Worm (Caenorhabditis elegans) whole organism, mixed stage, embryonic: ENCODE results near the gene mig-38.

Source experiments
- M03D4.4 ChIP-seq: sonication (generic microtip); optimal IDR thresholded peaks from 2 replicates; lab custom pipeline; 2017; ENCODE audit warnings: mild to moderate bottlenecking, missing genetic modification characterization, missing compliant biosample characterization
- bed-3 ChIP-seq: fragments of 200-800 bp; sonication (Bioruptor generic); optimal IDR thresholded peaks from 3 replicates; lab custom pipeline; 2018; ENCODE audit warnings: mild to moderate bottlenecking, missing genetic modification characterization, moderate library complexity, missing compliant biosample characterization
- blmp-1 ChIP-seq: fragments of 150-350 bp; optimal IDR thresholded peaks from 2 replicates; lab custom pipeline; 2014; ENCODE audit warnings: missing biosample characterization, missing genetic modification characterization
- ceh-39 ChIP-seq: fragments of 150-350 bp; optimal IDR thresholded peaks from 2 replicates; lab custom pipeline; 2014; ENCODE audit warnings: missing biosample characterization, missing genetic modification characterization
- ceh-43 ChIP-seq: fragments of 200-800 bp; sonication (Bioruptor generic); optimal IDR thresholded peaks from 2 replicates; lab custom pipeline; 2018; ENCODE audit warnings: mild to moderate bottlenecking, missing genetic modification characterization, moderate library complexity, missing compliant biosample characterization
- ceh-83 ChIP-seq: fragments of 200-800 bp; sonication (Bioruptor generic); optimal IDR thresholded peaks from 2 replicates; lab custom pipeline; 2018; ENCODE audit warnings: mild to moderate bottlenecking, missing genetic modification characterization, missing compliant biosample characterization
- ces-1 ChIP-seq: fragments of 150-350 bp; optimal IDR thresholded peaks from 2 replicates; lab custom pipeline; 2014; ENCODE audit warnings: missing biosample characterization, missing genetic modification reagents, missing genetic modification characterization
- cnd-1 ChIP-seq: fragments of 200-800 bp; sonication (Bioruptor generic); optimal IDR thresholded peaks from 2 replicates; lab custom pipeline; 2018; ENCODE audit warnings: mild to moderate bottlenecking, missing genetic modification characterization, missing compliant biosample characterization
- drap-1 ChIP-seq: fragments of 200-800 bp; sonication (Bioruptor generic); optimal IDR thresholded peaks from 3 replicates; lab custom pipeline; 2018; ENCODE audit warnings: mild to moderate bottlenecking, missing genetic modification characterization, missing compliant biosample characterization
- elt-1 ChIP-seq: sonication (generic microtip); optimal IDR thresholded peaks from 2 replicates; lab custom pipeline; 2017; ENCODE audit warnings: missing genetic modification characterization, mild to moderate bottlenecking, missing compliant biosample characterization, antibody characterized with exemption, moderate library complexity, borderline replicate concordance; ENCODE audit not compliant: insufficient read depth
- elt-3 ChIP-seq: fragments of 150-350 bp; optimal IDR thresholded peaks from 2 replicates; lab custom pipeline; 2014; ENCODE audit warnings: missing biosample characterization, missing genetic modification characterization
- flh-1 ChIP-seq: fragments of 200-800 bp; sonication (Bioruptor generic); optimal IDR thresholded peaks from 2 replicates; lab custom pipeline; 2018; ENCODE audit warnings: mild to moderate bottlenecking, missing genetic modification characterization, moderate library complexity, missing compliant biosample characterization
- ham-2 ChIP-seq: fragments of 200-800 bp; sonication (Bioruptor generic); optimal IDR thresholded peaks from 2 replicates; lab custom pipeline; 2018; ENCODE audit warnings: mild to moderate bottlenecking, missing genetic modification characterization, missing compliant biosample characterization
- hlh-1 ChIP-seq: fragments of 150-350 bp; optimal IDR thresholded peaks from 2 replicates; lab custom pipeline; 2014; ENCODE audit warnings: missing biosample characterization, missing genetic modification reagents, missing genetic modification characterization
- lin-13 ChIP-seq: fragments of 150-350 bp; optimal IDR thresholded peaks from 2 replicates; lab custom pipeline; 2014; ENCODE audit warnings: missing biosample characterization, missing genetic modification characterization
- lin-32 ChIP-seq: fragments of 200-800 bp; sonication (Bioruptor generic); optimal IDR thresholded peaks from 2 replicates; lab custom pipeline; 2018; ENCODE audit warnings: mild to moderate bottlenecking, missing genetic modification characterization, missing compliant biosample characterization
- lsy-2 ChIP-seq: fragments of 150-350 bp; optimal IDR thresholded peaks from 2 replicates; lab custom pipeline; 2014; ENCODE audit warnings: missing biosample characterization, missing genetic modification characterization
- mab-5 ChIP-seq: fragments of 150-350 bp; optimal IDR thresholded peaks from 2 replicates; lab custom pipeline; 2014; ENCODE audit warnings: missing biosample characterization, missing genetic modification characterization
- mep-1 ChIP-seq: fragments of 150-350 bp; optimal IDR thresholded peaks from 2 replicates; lab custom pipeline; 2017; ENCODE audit warnings: missing biosample characterization, missing genetic modification reagents, missing genetic modification characterization, inconsistent platforms
- mls-2 ChIP-seq: sonication (generic microtip); optimal IDR thresholded peaks from 2 replicates; lab custom pipeline; 2016; ENCODE audit warnings: mild to moderate bottlenecking, missing genetic modification characterization, moderate library complexity, missing compliant biosample characterization
- nhr-12 ChIP-seq: fragments of 150-350 bp; optimal IDR thresholded peaks from 2 replicates; lab custom pipeline; 2014; ENCODE audit warnings: missing biosample characterization, missing genetic modification characterization
- nhr-2 ChIP-seq: fragments of 150-350 bp; optimal IDR thresholded peaks from 2 replicates; lab custom pipeline; 2014; ENCODE audit warnings: missing biosample characterization, missing genetic modification characterization
- nhr-28 ChIP-seq: fragments of 150-350 bp; optimal IDR thresholded peaks from 2 replicates; lab custom pipeline; 2014; ENCODE audit warnings: missing biosample characterization, missing genetic modification characterization
- nhr-76 ChIP-seq: sonication (generic microtip); optimal IDR thresholded peaks from 2 replicates; lab custom pipeline; 2017; ENCODE audit warnings: missing biosample characterization, missing genetic modification characterization
- pha-4 ChIP-seq: fragments of 150-350 bp; optimal IDR thresholded peaks from 2 replicates; lab custom pipeline; 2018; ENCODE audit warnings: missing biosample characterization, missing genetic modification reagents, missing genetic modification characterization
- sem-2 ChIP-seq: fragments of 200-800 bp; sonication (Bioruptor generic); optimal IDR thresholded peaks from 2 replicates; lab custom pipeline; 2018; ENCODE audit warnings: mild to moderate bottlenecking, missing genetic modification characterization, missing compliant biosample characterization
- snpc-4 ChIP-seq: fragments of 150-350 bp; optimal IDR thresholded peaks from 2 replicates; lab custom pipeline; 2014; ENCODE audit warnings: missing biosample characterization, missing genetic modification characterization
- sptf-1 ChIP-seq: sonication (generic microtip); optimal IDR thresholded peaks from 2 replicates; lab custom pipeline; 2017; ENCODE audit warnings: mild to moderate bottlenecking, missing genetic modification characterization, moderate library complexity, missing compliant biosample characterization
- unc-120 ChIP-seq: sonication (generic microtip); optimal IDR thresholded peaks from 2 replicates; lab custom pipeline; 2017; ENCODE audit warnings: missing genetic modification characterization, missing compliant biosample characterization; ENCODE audit not compliant: poor library complexity, severe bottlenecking
- unc-39 ChIP-seq: fragments of 150-350 bp; optimal IDR thresholded peaks from 2 replicates; lab custom pipeline; 2014; ENCODE audit warnings: missing biosample characterization, missing genetic modification characterization
- unc-62 ChIP-seq: fragments of 150-350 bp; optimal IDR thresholded peaks from 2 replicates; lab custom pipeline; 2014; ENCODE audit warnings: missing biosample characterization, missing genetic modification reagents, missing genetic modification characterization
- zip-8 ChIP-seq: fragments of 150-350 bp; optimal IDR thresholded peaks from 2 replicates; lab custom pipeline; 2014; ENCODE audit warnings: missing biosample characterization, missing genetic modification characterization
- ztf-11 ChIP-seq: fragments of 150-350 bp; optimal IDR thresholded peaks from 2 replicates; lab custom pipeline; 2014; ENCODE audit warnings: missing biosample characterization, missing genetic modification characterization

mig-38 gene

ce11 chrIV:11572524-11572923 is 21.5 kb upstream of the mig-38 start:
- TF ChIP-seq unc-120 (peak; percentile 76), mls-2 (tag; lab: Kevin White, UChicago) (no peak), snpc-4 (tag; lab: Kevin White, UChicago) (no peak), unc-62 (GFP tag; lab: Kevin White, UChicago) (peak; percentile 74), mab-5 (tag; lab: Kevin White, UChicago) (peak; percentile 14)

DNA sequence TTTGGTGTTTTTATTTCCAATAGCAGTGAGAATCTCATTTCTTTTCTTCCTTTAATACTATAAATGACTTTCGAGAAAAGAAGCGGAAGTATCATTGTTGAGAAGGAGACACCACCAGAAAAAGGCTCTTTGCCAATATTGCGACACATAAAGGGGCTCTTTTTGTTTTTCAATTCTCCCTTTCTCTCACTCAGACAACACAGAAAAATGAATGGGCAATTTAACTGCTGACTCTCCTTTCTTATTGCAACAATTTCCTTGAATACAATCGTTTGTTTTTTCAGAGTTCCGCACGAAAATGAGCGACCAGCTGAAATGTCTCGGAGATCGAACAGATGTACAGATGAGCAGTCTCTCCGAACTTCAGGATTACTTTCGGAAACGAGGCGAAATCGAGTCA is 19.7 kb upstream of the mig-38 start:
- TF ChIP-seq lin-32 (GFP tag; lab: Kevin White, UChicago) (no peak), ces-1 (GFP tag; lab: Kevin White, UChicago) (no peak), nhr-2 (no peak), elt-1 (tag; lab: Kevin White, UChicago) (no peak), ceh-39 (tag; lab: Kevin White, UChicago) (no peak), lsy-2 (tag; lab: Kevin White, UChicago) (no peak), ztf-11 (tag; lab: Kevin White, UChicago) (no peak), nhr-76 (no peak), zip-8 (no peak)

DNA sequence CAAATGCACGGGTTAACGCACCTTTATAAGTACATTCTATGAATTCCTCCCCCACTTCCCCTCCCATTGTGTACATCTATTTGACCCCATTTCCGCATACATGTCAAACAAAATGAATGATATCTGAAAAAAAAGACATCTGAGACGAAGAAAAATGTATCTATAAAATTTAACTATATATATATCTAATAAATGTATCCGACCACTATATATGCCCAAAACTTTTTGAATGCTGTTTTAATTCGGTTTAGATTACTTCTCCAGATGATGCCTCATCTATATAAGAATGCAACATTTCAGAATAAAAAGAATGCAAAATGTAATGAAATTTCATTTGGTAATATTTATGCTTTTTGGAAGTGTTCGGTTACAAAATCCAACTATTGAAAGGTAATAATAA is 15.6 kb upstream of the mig-38 start, which contains the start of gene rib-1:
TSS of gene rib-1 (plus strand) at position 301 of the 400 bp plus-strand sequence.
- TF ChIP-seq ztf-11 (tag; lab: Kevin White, UChicago) (no peak), mls-2 (tag; lab: Kevin White, UChicago) (no peak), ceh-39 (tag; lab: Kevin White, UChicago) (no peak), unc-120 (no peak), M03D4.4 (tag; lab: Kevin White, UChicago) (no peak), elt-1 (tag; lab: Kevin White, UChicago) (no peak), cnd-1 (tag; lab: Kevin White, UChicago) (no peak)

ce11 chrIV:11582450-11583166 is 11.4 kb upstream of the mig-38 start:
- TF ChIP-seq mep-1 (tag; lab: Kevin White, UChicago) (no peak), bed-3 (GFP tag; lab: Kevin White, UChicago) (no peak), hlh-1 (no peak), pha-4 (tag; lab: Kevin White, UChicago) (no peak), blmp-1 (no peak), drap-1 (GFP tag; lab: Kevin White, UChicago) (no peak), mab-5 (tag; lab: Kevin White, UChicago) (no peak), elt-3 (no peak), nhr-76 (no peak), nhr-12 (tag; lab: Kevin White, UChicago) (no peak), lsy-2 (tag; lab: Kevin White, UChicago) (no peak), elt-1 (tag; lab: Kevin White, UChicago) (no peak)

- peak; percentile 83 for TF ChIP-seq cnd-1 (tag; lab: Kevin White, UChicago)
- no peak for TF ChIP-seq lin-32 (GFP tag; lab: Kevin White, UChicago)
- TF ChIP-seq nhr-28 = no peak
- TF ChIP-seq sem-2 (GFP tag; lab: Kevin White, UChicago) = no peak
- no peak for TF ChIP-seq unc-62 (GFP tag; lab: Kevin White, UChicago)
- TF ChIP-seq nhr-12 (tag; lab: Kevin White, UChicago) = no peak
- TF ChIP-seq elt-1 (tag; lab: Kevin White, UChicago) = no peak
- TF ChIP-seq unc-39 = no peak
- no peak for TF ChIP-seq flh-1 (GFP tag; lab: Kevin White, UChicago)
- TF ChIP-seq ceh-39 (tag; lab: Kevin White, UChicago) = no peak
- no peak for TF ChIP-seq nhr-76
- no peak for TF ChIP-seq zip-8
- TF ChIP-seq snpc-4 (tag; lab: Kevin White, UChicago) = no peak
- TF ChIP-seq lin-13 (tag; lab: Kevin White, UChicago) = peak; percentile 17
- TF ChIP-seq ceh-83 (GFP tag; lab: Kevin White, UChicago) = peak; percentile 38
- peak; percentile 19 for TF ChIP-seq mep-1 (tag; lab: Kevin White, UChicago)
- TF ChIP-seq M03D4.4 (tag; lab: Kevin White, UChicago) = peak; percentile 68
- TF ChIP-seq mab-5 (tag; lab: Kevin White, UChicago) = no peak
- TF ChIP-seq mls-2 (tag; lab: Kevin White, UChicago) = peak; percentile 3
- peak; percentile 64 for TF ChIP-seq sptf-1
- no peak for TF ChIP-seq pha-4 (tag; lab: Kevin White, UChicago)
- TF ChIP-seq ceh-43 = no peak
- TF ChIP-seq ham-2 = peak; percentile 72
- TF ChIP-seq hlh-1 = peak; percentile 38
- peak; percentile 47 for TF ChIP-seq ztf-11 (tag; lab: Kevin White, UChicago)
These were observed 10.1 kb upstream of the mig-38 start, which contains the start of gene F12F6.1 for ce11 chrIV:11583906-11584378. TSS of gene F12F6.1 (plus strand) at chrIV:11583956.
